Worm (Caenorhabditis elegans): ENCODE data around the gene acp-5.

DNA sequence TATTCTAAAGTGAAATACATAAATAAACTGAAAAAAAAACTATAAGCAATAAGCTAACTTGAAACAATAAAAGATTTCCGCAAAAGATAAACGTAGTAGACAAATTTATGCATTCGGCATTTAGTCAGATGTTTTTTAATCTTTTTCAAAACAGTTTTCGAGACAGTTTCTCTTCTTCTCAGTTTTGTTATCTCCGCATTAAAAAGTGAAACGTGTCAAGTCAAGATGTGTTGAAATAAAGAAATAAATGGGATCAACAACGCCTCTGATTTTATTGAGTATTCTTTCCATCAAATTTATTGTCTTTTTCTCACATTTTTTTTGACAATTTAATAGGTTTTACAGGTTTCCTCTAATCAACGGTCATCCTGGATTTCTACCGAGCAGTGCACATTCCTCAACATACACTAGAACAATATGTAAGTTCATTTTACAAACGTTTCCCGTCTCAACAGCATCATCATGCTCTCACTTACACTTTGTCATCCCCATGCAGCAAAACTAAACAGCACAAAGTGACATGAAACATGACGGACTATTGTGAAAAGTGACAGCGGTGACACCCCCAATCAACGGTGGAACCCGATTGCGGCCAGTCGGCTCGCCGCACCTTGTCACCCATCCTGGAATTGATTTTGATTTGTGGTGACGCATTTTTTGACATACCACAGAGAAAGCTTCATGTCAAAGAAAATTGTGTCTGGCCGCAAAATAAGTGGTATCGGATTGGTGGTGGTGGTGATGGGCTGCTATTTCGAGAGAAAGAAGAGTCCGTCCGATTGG, 25.4 kb downstream of the acp-5 start:
- TF ChIP-seq ztf-29 (GFP tag; IDR thresholded peaks at IDR 0.05) (no peak), cog-1 (tag; optimal IDR thresholded peaks at IDR 0.05) (no peak), med-1 (GFP tag; optimal IDR thresholded peaks at IDR 0.05; ENCODE audit: insufficient read depth) (no peak), ztf-23 (GFP tag; IDR thresholded peaks at IDR 0.05) (no peak), T22C8.4 (GFP tag; IDR thresholded peaks at IDR 0.05) (0 out of 2 replicates have a peak, but pooled peaks have one; percentile 16), ref-1 (GFP tag; conservative IDR thresholded peaks at IDR 0.05) (no peak), tab-1 (GFP tag; IDR thresholded peaks at IDR 0.05) (no peak), flt-1 (GFP tag; IDR thresholded peaks at IDR 0.05) (no peak), klf-2 (GFP tag; conservative IDR thresholded peaks at IDR 0.05) (no peak)
